Worm (Caenorhabditis elegans) whole organism, young adult: Measurements from ENCODE around the gene F59B10.5.

ENCODE experiments used
- B0035.1 ChIP-seq: sonication (generic microtip); optimal IDR thresholded peaks from 2 replicates; lab custom pipeline; 2016; ENCODE audit warnings: missing genetic modification characterization, mild to moderate bottlenecking, missing compliant biosample characterization, missing genotype, missing genetic modification reagents
- F23B12.7 ChIP-seq: sonication (generic microtip); optimal IDR thresholded peaks from 2 replicates; lab custom pipeline; 2017; ENCODE audit warnings: missing genetic modification characterization, mild to moderate bottlenecking, missing compliant biosample characterization, antibody characterized with exemption, moderate library complexity; ENCODE audit not compliant: insufficient read depth
- F33H1.4 ChIP-seq: fragments of 200-800 bp; sonication (Bioruptor generic); IDR thresholded peaks from 2 replicates; pipeline ENCODE4 v1.3.6; 2022; ENCODE audit warnings: missing genetic modification reagents, missing genetic modification characterization, missing compliant biosample characterization
- F37B4.10 ChIP-seq: fragments of 200-800 bp; sonication (Bioruptor generic); IDR thresholded peaks from 2 replicates; pipeline ENCODE4 v1.3.6; 2022; ENCODE audit warnings: missing genetic modification characterization, missing compliant biosample characterization
- F39B2.1 ChIP-seq: fragments of 200-800 bp; sonication (Bioruptor generic); IDR thresholded peaks from 2 replicates; pipeline ENCODE4 v1.3.6; 2022; ENCODE audit warnings: missing genetic modification reagents, missing genetic modification characterization, missing compliant biosample characterization
- F49E8.2 ChIP-seq: sonication (generic microtip); optimal IDR thresholded peaks from 3 replicates; lab custom pipeline; 2017; ENCODE audit warnings: missing genetic modification characterization, mild to moderate bottlenecking, missing compliant biosample characterization, antibody characterized with exemption, moderate library complexity; ENCODE audit not compliant: insufficient read depth
- F57C9.4 ChIP-seq: sonication (generic microtip); optimal IDR thresholded peaks from 2 replicates; lab custom pipeline; 2017; ENCODE audit warnings: mild to moderate bottlenecking, missing genetic modification characterization, missing compliant biosample characterization
- Y79H2A.3 ChIP-seq: fragments of 200-800 bp; sonication (Bioruptor generic); conservative IDR thresholded peaks from 2 replicates; pipeline ENCODE4 v1.3.6; 2022; ENCODE audit warnings: missing genetic modification reagents, missing genetic modification characterization, missing compliant biosample characterization
- akir-1 ChIP-seq: fragments of 200-800 bp; sonication (Bioruptor generic); optimal IDR thresholded peaks from 2 replicates; lab custom pipeline; 2018; ENCODE audit warnings: mild to moderate bottlenecking, missing genetic modification characterization, moderate library complexity, missing compliant biosample characterization
- aptf-2 ChIP-seq: fragments of 200-800 bp; sonication (Bioruptor generic); conservative IDR thresholded peaks from 2 replicates; pipeline ENCODE4 v1.3.6; 2022; ENCODE audit warnings: missing genetic modification reagents, missing genetic modification characterization, missing compliant biosample characterization
- attf-3 ChIP-seq: fragments of 200-800 bp; sonication (Bioruptor generic); conservative IDR thresholded peaks from 2 replicates; pipeline ENCODE4 v1.3.6; 2022; ENCODE audit warnings: missing genetic modification reagents, missing genetic modification characterization, missing compliant biosample characterization
- attf-5 ChIP-seq: fragments of 200-800 bp; sonication (Bioruptor generic); optimal IDR thresholded peaks from 2 replicates; lab custom pipeline; 2018; ENCODE audit warnings: mild to moderate bottlenecking, missing genetic modification characterization, missing compliant biosample characterization
- bed-2 ChIP-seq: fragments of 200-800 bp; sonication (Bioruptor generic); IDR thresholded peaks from 2 replicates; pipeline ENCODE4 v1.3.6; 2022; ENCODE audit warnings: missing genetic modification reagents, missing genetic modification characterization, missing compliant biosample characterization
- ccch-3 ChIP-seq: fragments of 200-800 bp; sonication (Bioruptor generic); optimal IDR thresholded peaks from 2 replicates; lab custom pipeline; 2018; ENCODE audit warnings: mild to moderate bottlenecking, missing genetic modification characterization, missing compliant biosample characterization
- ceh-27 ChIP-seq: fragments of 200-800 bp; sonication (Bioruptor generic); optimal IDR thresholded peaks from 2 replicates; lab custom pipeline; 2018; ENCODE audit warnings: mild to moderate bottlenecking, missing genetic modification characterization, moderate library complexity, missing compliant biosample characterization
- ceh-40 ChIP-seq: fragments of 200-800 bp; sonication (Bioruptor generic); IDR thresholded peaks from 2 replicates; pipeline ENCODE4 v1.3.6; 2022; ENCODE audit warnings: missing genetic modification characterization, missing compliant biosample characterization
- egl-18 ChIP-seq: fragments of 200-800 bp; sonication (Bioruptor generic); IDR thresholded peaks from 2 replicates; pipeline ENCODE4 v1.3.6; 2022; ENCODE audit warnings: missing genetic modification reagents, missing genetic modification characterization, missing compliant biosample characterization
- fkh-3 ChIP-seq: sonication (generic microtip); optimal IDR thresholded peaks from 2 replicates; lab custom pipeline; 2016; ENCODE audit warnings: mild to moderate bottlenecking, missing genetic modification characterization, missing compliant biosample characterization
- hlh-12 ChIP-seq: sonication (generic microtip); optimal IDR thresholded peaks from 2 replicates; lab custom pipeline; 2016; ENCODE audit warnings: missing genetic modification characterization, missing compliant biosample characterization
- hlh-26 ChIP-seq: fragments of 200-800 bp; sonication (Bioruptor generic); conservative IDR thresholded peaks from 2 replicates; pipeline ENCODE4 v1.3.6; 2022; ENCODE audit warnings: missing genetic modification reagents, missing genetic modification characterization, missing compliant biosample characterization
- hsf-1 ChIP-seq: fragments of 200-800 bp; sonication (Bioruptor generic); IDR thresholded peaks from 2 replicates; pipeline ENCODE4 v1.3.6; 2022; ENCODE audit warnings: missing genetic modification reagents, missing genetic modification characterization, missing compliant biosample characterization
- let-526 ChIP-seq: fragments of 200-800 bp; sonication (Bioruptor generic); IDR thresholded peaks from 2 replicates; pipeline ENCODE4 v1.3.6; 2022; ENCODE audit warnings: missing genetic modification reagents, missing genetic modification characterization, missing compliant biosample characterization
- lir-1 ChIP-seq: fragments of 200-800 bp; sonication (Bioruptor generic); conservative IDR thresholded peaks from 2 replicates; pipeline ENCODE4 v1.3.6; 2022; ENCODE audit warnings: missing genetic modification reagents, missing genetic modification characterization, missing compliant biosample characterization
- madf-3 ChIP-seq: fragments of 200-800 bp; sonication (Bioruptor generic); IDR thresholded peaks from 2 replicates; pipeline ENCODE4 v1.3.6; 2022; ENCODE audit warnings: missing genetic modification reagents, missing genetic modification characterization, missing compliant biosample characterization
- madf-6 ChIP-seq: fragments of 200-800 bp; sonication (Bioruptor generic); IDR thresholded peaks from 2 replicates; pipeline ENCODE4 v1.3.6; 2022; ENCODE audit warnings: missing genetic modification reagents, missing genetic modification characterization, missing compliant biosample characterization
- mcd-1 ChIP-seq: fragments of 200-800 bp; sonication (Bioruptor generic); IDR thresholded peaks from 2 replicates; pipeline ENCODE4 v1.3.6; 2022; ENCODE audit warnings: missing genetic modification reagents, missing genetic modification characterization, missing compliant biosample characterization
- nfyb-1 ChIP-seq: fragments of 200-800 bp; sonication (Bioruptor generic); IDR thresholded peaks from 2 replicates; pipeline ENCODE4 v1.3.6; 2022; ENCODE audit warnings: missing genetic modification reagents, missing genetic modification characterization, missing compliant biosample characterization
- rpc-1 ChIP-seq, 2 experiments: fragments of 150-350 bp in 1 of 2; sonication (generic microtip) in 1 of 2; optimal IDR thresholded peaks; 2 replicates each; lab custom pipeline; 2014 to 2018; ENCODE audit warnings: missing biosample characterization in 1 of 2, missing genetic modification characterization in 1 of 2, missing genetic modification reagents in 1 of 2, missing genotype in 1 of 2
- sdz-38 ChIP-seq: sonication (generic microtip); optimal IDR thresholded peaks from 2 replicates; lab custom pipeline; 2016; ENCODE audit warnings: missing genotype, missing genetic modification characterization, missing compliant biosample characterization
- sea-2 ChIP-seq: fragments of 200-800 bp; sonication (Bioruptor generic); IDR thresholded peaks from 2 replicates; pipeline ENCODE4 v1.3.6; 2022; ENCODE audit warnings: missing genetic modification characterization, missing compliant biosample characterization
- snpc-1.3 ChIP-seq: sonication (generic microtip); optimal IDR thresholded peaks from 2 replicates; lab custom pipeline; 2017; ENCODE audit warnings: missing genetic modification characterization, mild to moderate bottlenecking, missing compliant biosample characterization, antibody characterized with exemption, moderate library complexity, missing genotype, missing genetic modification reagents; ENCODE audit not compliant: insufficient read depth
- snpc-3.4 ChIP-seq: sonication (generic microtip); optimal IDR thresholded peaks from 2 replicates; lab custom pipeline; 2017; ENCODE audit warnings: missing genetic modification characterization, mild to moderate bottlenecking, missing compliant biosample characterization, antibody characterized with exemption, moderate library complexity, missing genotype, missing genetic modification reagents
- xnd-1 ChIP-seq: sonication (generic microtip); optimal IDR thresholded peaks from 2 replicates; lab custom pipeline; 2016; ENCODE audit warnings: missing genotype, missing genetic modification reagents, missing genetic modification characterization, missing compliant biosample characterization
- ztf-22 ChIP-seq: fragments of 200-800 bp; sonication (Bioruptor generic); optimal IDR thresholded peaks from 2 replicates; lab custom pipeline; 2018; ENCODE audit warnings: mild to moderate bottlenecking, missing genetic modification characterization, moderate library complexity, missing compliant biosample characterization
- ztf-25 ChIP-seq: fragments of 200-800 bp; sonication (Bioruptor generic); IDR thresholded peaks from 2 replicates; pipeline ENCODE4 v1.3.6; 2022; ENCODE audit warnings: missing genetic modification reagents, missing genetic modification characterization, missing compliant biosample characterization
- ztf-26 ChIP-seq: sonication (generic microtip); optimal IDR thresholded peaks from 2 replicates; lab custom pipeline; 2017; ENCODE audit warnings: missing genetic modification characterization, missing compliant biosample characterization
- ztf-28 ChIP-seq: fragments of 200-800 bp; sonication (Bioruptor generic); IDR thresholded peaks from 2 replicates; pipeline ENCODE4 v1.3.6; 2022; ENCODE audit warnings: missing genetic modification reagents, missing genetic modification characterization, missing compliant biosample characterization
- ztf-6 ChIP-seq: fragments of 200-800 bp; sonication (Bioruptor generic); IDR thresholded peaks from 2 replicates; pipeline ENCODE4 v1.3.6; 2022; ENCODE audit warnings: missing genetic modification reagents, missing genetic modification characterization, missing compliant biosample characterization

Gene F59B10.5

ce11 chrII:10537988-10538387 is 14.5 kb upstream of the F59B10.5 start (continued):
- no peak for TF ChIP-seq aptf-2 (GFP tag; lab: Robert Waterston, UW)
- TF ChIP-seq lir-1 (GFP tag; lab: Robert Waterston, UW), result no peak
- no peak for TF ChIP-seq B0035.1
- 0 out of 2 replicates have a peak, but pooled peaks have one; percentile 53 for TF ChIP-seq Y79H2A.3 (GFP tag; lab: Robert Waterston, UW)
- no peak for TF ChIP-seq xnd-1 (tag; lab: Kevin White, UChicago)
- TF ChIP-seq ceh-40 (GFP tag; lab: Robert Waterston, UW), result no peak
- no peak for TF ChIP-seq hsf-1 (GFP tag; lab: Robert Waterston, UW)
- TF ChIP-seq madf-3 (GFP tag; lab: Robert Waterston, UW), result no peak
- peak; percentile 6 for TF ChIP-seq ceh-27 (GFP tag; lab: Kevin White, UChicago)
- no peak for TF ChIP-seq rpc-1 (optimal IDR thresholded peaks at IDR 0.05; lab: Kevin White, UChicago)
- no peak for TF ChIP-seq rpc-1 (tag; optimal IDR thresholded peaks at IDR 0.05; lab: Kevin White, UChicago)
- TF ChIP-seq fkh-3 (tag; lab: Kevin White, UChicago), result no peak
- TF ChIP-seq madf-6 (GFP tag; lab: Robert Waterston, UW), result peak; percentile 41; the same call in 1 of the 2 replicates
- TF ChIP-seq F57C9.4 (tag; lab: Kevin White, UChicago), result no peak
- TF ChIP-seq akir-1 (GFP tag; lab: Kevin White, UChicago), result no peak
- peak; percentile 70; the same call in 1 of the 2 replicates for TF ChIP-seq let-526 (GFP tag; lab: Robert Waterston, UW)
- TF ChIP-seq ztf-6 (GFP tag; lab: Robert Waterston, UW), result no peak
- 0 out of 2 replicates have a peak, but pooled peaks have one; percentile 40 for TF ChIP-seq sea-2 (GFP tag; lab: Robert Waterston, UW)
- peak; percentile 40 for TF ChIP-seq F33H1.4 (GFP tag; lab: Robert Waterston, UW)
- peak; percentile 69; the same call in 1 of the 2 replicates for TF ChIP-seq bed-2 (GFP tag; lab: Robert Waterston, UW)
- TF ChIP-seq ztf-28 (GFP tag; lab: Robert Waterston, UW), result 0 out of 2 replicates have a peak, but pooled peaks have one; percentile 46
- peak; percentile 39 for TF ChIP-seq F49E8.2 (tag; lab: Kevin White, UChicago)
- TF ChIP-seq mcd-1 (GFP tag; lab: Robert Waterston, UW), result peak; percentile 40; the same call in 1 of the 2 replicates
- TF ChIP-seq attf-3, result 0 out of 2 replicates have a peak, but pooled peaks have one; percentile 11
- TF ChIP-seq snpc-1.3 (tag; lab: Kevin White, UChicago), result no peak
- no peak for TF ChIP-seq F39B2.1 (GFP tag; lab: Robert Waterston, UW)
- no peak for TF ChIP-seq F37B4.10 (GFP tag; lab: Robert Waterston, UW)

DNA sequence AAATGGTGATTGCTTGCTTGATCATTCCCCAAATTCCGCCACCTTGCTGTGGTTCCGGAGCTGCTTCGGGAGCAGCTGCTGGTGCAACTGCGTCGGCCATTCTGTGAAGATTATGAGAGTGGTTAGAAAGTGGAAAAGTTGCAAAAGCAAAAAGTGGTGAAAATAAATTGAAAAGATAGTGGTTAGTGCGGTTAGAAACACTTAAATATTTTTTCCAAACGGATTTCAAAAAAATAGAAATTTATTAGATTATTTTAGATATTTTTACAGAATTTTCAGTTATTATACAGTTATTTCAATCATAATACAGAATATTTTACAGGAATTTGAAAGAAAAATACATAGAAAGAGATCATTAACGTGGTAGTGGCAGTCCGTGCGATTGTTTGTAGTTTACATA is 14.1 kb upstream of the F59B10.5 start, which contains the start of gene R166.2:
TSS of gene R166.2 (minus strand) at position 101 of the 400 bp plus-strand sequence.
- no peak for TF ChIP-seq ztf-28 (GFP tag; lab: Robert Waterston, UW)
- TF ChIP-seq attf-5 (GFP tag; lab: Kevin White, UChicago), result no peak
- no peak for TF ChIP-seq sea-2 (GFP tag; lab: Robert Waterston, UW)
- no peak for TF ChIP-seq snpc-3.4 (tag; lab: Kevin White, UChicago)
- no peak for TF ChIP-seq sdz-38
- no peak for TF ChIP-seq ztf-26
- TF ChIP-seq hlh-12 (tag; lab: Kevin White, UChicago), result no peak
- no peak for TF ChIP-seq ceh-27 (GFP tag; lab: Kevin White, UChicago)
- TF ChIP-seq hlh-26 (GFP tag; lab: Robert Waterston, UW), result no peak
- no peak for TF ChIP-seq F57C9.4 (tag; lab: Kevin White, UChicago)
- no peak for TF ChIP-seq F23B12.7 (tag; lab: Kevin White, UChicago)
- no peak for TF ChIP-seq ztf-22
- TF ChIP-seq nfyb-1 (GFP tag; lab: Robert Waterston, UW), result no peak
- TF ChIP-seq egl-18, result no peak
- no peak for TF ChIP-seq ccch-3 (GFP tag; lab: Kevin White, UChicago)
- TF ChIP-seq hsf-1 (GFP tag; lab: Robert Waterston, UW), result no peak
- TF ChIP-seq rpc-1 (optimal IDR thresholded peaks at IDR 0.05; lab: Kevin White, UChicago), result no peak
- no peak for TF ChIP-seq rpc-1 (tag; optimal IDR thresholded peaks at IDR 0.05; lab: Kevin White, UChicago)
- no peak for TF ChIP-seq ztf-25 (GFP tag; lab: Robert Waterston, UW)
- TF ChIP-seq xnd-1 (tag; lab: Kevin White, UChicago), result no peak
